Fruit fly (Drosophila melanogaster) whole organism, larva: ENCODE measurements around the gene eya.

Experiments used
- noc ChIP-seq: fragments of 200-800 bp; sonication (Bioruptor generic); optimal IDR thresholded peaks from 3 replicates; lab custom pipeline; 2019; ENCODE audit warnings: missing biosample characterization, mild to moderate bottlenecking, missing genetic modification characterization, moderate library complexity

Gene eya

DNA sequence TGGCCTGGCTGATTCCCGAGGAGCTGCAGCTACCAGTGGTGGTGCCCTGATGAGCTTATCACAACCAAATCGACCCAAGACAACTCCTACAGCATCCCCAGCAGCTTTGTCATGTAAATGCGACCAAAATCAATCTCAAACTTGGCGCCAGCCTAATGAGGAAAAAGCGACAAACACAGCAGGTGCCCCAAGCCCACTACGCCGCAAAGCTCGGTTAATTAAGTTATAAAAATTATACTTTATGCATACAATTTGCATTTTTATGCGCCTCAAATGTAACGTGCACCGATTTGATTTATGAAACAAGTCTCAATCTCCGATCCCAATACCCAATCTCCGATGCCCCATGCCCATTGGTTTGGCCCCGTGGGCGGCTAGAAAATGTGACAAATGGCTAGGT, 4.0 kb upstream of the eya start:
- TF ChIP-seq noc: no peak

DNA sequence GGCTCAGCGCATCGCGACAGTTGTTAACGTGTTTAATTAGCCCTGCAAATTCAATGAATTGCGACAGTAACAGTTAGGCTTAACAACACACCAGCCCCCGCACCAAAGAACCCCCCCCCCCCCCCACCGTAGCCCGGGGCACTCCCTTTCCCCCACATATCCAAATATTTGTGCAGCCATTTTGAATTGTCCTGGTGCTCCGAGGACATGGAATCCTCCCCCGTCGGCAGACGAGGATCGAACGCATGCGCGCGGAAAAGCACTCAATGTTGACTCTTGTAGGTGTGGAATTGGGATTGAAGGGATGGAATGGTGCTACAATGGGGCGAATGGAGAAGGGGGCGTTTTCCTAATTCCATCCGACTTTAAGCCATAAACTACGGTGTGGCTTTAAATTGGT, 1.2 kb upstream of the eya start:
- no peak for TF ChIP-seq noc

DNA sequence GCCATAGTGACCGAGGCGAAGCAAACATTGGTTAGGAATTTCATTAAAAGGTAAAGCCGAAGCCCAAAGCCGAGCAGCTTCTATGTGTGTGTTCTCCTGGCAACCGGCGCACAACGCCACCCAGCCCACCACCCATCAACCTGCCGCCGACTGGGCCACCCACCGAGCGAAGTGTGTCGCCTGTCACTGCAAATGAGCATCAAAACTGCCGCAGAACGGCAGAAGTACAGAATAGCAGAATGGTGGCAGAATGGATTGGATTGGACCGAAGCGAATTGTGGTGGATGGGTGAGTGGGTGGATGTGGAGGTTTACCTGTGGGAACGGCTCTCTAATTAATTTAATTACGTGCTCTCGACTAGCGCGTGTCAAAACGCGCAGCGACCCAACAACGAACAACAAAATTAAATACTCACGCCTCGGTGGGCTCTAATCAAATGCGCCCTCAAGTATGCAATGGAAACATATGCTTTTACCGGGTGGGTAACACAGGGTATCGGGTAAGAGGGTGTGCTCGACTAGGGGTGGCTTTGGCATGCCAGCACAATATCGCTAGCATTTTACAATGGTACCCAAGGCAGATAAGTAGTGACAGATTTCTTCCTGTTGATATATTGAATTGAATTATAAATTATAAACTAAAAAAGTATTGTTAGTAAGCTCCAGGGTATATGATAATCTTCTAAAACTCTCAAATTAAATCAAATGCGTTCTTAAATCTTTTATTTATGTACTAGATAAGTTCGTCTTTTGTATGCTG, 7.0 kb downstream of the eya start:
- TF ChIP-seq noc: no peak

DNA sequence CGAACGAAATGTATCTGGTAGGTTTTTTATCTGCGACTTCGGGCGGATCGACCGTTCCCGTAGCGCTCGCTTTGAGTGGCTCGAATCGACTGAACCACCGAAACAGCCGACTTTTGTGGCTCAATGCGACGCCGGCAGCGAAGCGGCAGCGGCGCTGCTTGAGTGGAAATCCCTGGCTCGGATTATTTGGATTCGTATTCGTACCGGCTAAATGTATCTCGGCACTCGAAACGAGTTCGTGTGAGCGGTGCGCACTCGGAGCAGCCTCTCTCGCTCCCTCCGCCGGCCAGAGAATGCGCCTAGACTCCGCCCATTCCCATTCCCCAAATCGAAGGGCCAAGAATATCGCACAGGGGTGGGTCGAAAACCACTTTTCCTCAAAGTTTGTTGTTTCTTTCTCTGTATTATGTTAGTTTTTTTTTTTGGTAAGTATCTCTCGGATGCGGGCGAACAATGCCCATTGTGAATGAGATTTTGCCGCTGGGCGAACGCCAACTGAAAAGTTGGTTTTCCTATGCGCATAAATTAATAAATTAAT, 10.7 kb downstream of the eya start:
- TF ChIP-seq noc: no peak

DNA sequence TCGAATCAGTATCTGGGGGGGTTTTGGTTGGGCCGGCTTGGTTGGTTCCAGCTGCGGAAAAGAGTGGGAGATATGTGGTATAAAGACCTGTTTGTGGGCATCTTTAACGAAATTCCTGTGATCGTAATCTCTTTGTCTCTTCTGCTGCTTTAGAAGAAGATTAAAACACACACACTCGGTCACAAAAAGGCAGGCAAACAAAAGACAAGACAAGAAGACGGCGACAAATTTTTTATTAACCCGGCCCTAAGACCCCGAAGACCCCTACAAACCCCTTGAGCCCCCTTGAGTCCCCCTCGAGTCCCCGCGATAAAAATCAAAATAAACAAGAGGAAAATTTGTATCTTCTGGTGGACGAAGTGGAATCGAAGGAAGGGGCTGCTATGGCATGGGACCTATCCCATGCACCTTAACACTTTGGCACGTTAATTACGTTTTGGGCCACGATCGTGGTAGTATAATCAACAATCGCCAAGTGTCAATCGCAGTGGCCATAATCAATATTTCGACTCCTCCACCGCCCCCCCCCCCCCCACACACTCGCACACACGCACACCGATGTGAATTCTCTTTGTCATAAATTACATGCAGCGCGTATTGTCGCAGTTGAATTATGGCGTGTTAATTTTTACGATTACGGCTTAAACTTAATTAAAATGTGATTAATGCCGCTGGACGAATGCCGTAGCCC, 12.5 kb downstream of the eya start:
- TF ChIP-seq noc: no peak

DNA sequence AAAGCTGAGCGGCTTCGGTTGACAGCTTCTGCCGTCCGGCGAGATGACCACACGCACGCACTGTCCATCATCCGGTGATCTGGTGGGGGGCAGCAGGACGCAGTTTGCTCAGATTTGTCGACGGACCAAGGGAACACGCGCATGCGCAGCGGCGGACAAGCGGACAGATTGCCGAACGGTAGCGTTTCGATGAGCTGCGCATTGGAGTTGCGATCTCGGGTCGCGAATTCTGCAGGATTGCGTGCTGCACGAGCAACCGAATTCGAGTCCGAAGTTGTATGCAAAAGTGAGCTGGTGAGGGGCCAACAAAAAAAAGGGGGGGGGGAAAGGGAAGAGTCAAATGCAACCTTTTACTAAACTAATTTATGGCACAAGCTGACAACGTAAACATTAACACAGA, 13.1 kb downstream of the eya start:
- no peak for TF ChIP-seq noc

DNA sequence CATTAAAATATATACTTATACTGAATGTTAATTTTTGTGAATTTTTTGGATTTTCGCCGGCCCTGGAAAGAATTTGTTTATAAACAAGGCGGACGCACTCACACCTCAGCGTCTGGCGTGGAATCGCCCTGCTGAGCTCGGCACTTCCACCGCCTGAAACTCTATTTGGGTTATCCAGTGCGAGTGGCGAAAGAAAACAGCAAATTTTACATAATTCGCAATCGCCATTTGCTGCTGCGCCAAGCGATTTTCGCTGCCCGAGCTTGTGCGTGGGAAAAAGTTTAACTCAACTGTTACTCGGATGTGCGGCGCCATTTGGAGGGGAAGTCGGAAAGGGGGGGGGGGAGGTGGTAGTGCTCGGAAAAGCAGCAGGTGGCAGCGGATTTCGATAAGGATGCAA, 13.8 kb downstream of the eya start:
- no peak for TF ChIP-seq noc

DNA sequence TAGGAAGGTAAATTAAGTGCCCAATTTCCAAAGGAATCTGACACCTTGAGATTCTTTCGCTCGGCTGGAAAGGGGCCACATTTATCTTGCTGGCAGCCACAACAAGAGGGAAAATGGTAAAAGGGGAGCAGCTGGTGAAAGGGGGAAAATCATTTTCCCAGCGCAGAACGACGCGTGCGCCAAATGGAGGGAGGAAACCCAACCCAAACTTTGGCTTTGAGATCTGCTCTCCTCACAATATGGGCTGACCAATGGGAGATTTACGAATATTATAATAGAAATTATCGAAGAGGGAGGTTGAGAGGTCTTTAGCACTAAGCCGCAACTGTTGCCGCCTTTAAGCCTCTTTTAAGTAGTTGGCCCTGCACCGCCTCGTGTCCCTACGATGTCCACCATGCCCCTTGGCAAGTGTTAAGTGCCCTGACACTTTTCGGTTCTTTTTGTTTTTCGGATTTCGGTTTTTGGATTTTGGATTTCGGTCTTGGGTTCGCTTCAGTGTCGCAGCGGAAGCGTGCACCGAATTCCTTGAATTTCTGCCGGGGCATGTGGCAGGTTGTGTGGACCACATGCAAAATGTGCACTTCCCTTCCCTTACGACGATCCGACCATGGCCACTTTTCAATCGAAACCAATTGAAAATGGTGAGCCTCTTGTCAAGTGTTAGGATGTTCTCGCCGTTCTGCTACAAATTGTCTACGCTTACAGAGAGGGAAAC, 14.6 kb downstream of the eya start:
- TF ChIP-seq noc: no peak

DNA sequence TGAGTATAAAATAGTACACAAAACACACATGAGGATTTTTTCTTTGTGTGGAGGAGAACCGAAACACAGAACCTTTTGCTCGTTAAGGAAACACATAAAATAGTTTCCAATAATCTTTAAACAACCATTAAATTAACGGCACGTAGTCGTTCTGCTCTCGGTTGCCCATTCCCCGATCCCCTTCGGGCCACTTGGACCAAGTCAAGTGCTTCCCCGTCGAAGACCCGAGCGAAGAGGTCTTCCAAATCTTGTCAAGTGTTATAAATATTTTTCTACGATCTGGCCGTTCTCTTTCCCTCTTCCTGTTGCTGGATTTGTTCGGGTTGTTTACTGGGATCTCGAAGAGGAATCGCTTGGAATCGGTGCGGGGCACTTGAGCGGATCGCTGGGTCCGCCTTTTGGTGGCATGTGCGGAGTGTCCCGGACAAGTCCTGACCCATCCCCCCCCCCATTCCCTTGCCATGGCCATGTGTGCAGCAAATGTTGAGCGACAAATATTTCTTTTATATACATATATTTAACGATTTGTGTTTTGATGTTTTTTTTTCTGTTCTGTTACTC, 15.7 kb downstream of the eya start:
- TF ChIP-seq noc: no peak

DNA sequence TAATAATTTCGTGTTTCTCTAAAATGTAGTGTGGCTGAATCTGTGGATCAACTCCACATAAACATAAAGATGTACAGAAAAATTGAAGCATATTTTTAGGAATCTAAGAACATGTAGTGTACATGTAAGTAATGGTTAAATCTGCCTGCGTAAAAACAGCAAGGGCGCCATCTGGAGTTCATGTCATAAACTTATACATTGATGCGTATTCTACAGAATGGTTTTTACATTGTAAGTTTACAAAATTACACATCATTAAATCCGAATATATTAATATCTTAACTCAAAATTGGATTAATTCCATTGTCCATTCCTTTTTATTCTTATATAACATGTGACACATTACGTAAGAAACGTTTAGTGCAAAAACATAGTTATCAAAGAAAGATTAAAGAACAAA, 19.8 kb downstream of the eya start:
- TF ChIP-seq noc: no peak

DNA sequence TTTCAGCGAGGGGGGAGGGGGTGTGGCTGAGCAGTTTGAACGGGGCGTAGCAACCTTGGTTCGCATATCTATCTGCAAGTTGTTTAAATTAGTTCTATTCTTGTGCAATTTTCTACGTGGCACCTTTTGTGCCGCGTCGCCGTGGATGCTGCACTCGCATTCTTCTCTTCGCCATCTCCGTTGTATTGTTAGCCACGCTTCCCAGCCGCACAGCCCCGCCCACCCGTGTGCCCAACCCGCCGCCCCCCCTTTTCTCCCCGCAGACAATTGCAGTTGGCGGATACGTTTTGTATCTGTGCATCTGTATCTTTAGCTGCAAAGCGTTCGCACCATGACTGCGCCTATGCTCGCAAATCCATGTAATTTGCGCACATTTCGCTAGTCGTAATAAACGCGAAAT, 32.8 kb downstream of the eya start:
- TF ChIP-seq noc: no peak

DNA sequence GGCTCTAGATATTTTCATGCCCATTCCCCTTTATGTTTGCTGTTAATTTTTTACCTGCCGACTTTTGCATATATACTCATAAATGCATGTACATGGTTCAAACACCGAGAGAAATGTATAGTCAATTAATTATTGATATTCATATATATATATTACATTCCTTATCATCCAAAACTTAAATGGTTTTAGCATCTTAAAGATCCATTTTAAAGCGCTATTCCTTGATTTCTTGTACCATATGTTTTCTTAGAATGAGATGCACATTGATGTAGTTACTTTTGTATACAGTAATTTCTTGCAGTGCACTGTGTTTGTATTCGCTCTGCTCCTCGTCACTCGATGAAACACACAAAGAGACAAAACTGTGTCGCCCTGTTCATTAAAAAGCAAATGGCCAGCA, 38.1 kb downstream of the eya start:
- TF ChIP-seq noc: no peak

DNA sequence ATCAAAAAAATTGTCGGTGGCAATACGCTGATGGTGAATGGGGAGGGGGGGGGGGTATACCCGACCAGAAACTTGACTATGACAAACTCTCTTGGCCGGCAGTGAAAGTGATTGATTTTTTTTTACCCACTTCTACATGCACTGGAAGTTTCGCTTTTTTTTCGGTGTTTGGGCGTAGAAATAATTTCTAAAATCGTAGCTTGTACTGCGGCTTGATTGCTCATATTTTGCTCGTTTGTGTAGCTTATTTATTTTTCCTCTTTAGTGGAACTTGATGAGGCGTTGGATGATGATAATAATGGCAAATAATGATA, 43.1 kb downstream of the eya start:
- no peak for TF ChIP-seq noc

DNA sequence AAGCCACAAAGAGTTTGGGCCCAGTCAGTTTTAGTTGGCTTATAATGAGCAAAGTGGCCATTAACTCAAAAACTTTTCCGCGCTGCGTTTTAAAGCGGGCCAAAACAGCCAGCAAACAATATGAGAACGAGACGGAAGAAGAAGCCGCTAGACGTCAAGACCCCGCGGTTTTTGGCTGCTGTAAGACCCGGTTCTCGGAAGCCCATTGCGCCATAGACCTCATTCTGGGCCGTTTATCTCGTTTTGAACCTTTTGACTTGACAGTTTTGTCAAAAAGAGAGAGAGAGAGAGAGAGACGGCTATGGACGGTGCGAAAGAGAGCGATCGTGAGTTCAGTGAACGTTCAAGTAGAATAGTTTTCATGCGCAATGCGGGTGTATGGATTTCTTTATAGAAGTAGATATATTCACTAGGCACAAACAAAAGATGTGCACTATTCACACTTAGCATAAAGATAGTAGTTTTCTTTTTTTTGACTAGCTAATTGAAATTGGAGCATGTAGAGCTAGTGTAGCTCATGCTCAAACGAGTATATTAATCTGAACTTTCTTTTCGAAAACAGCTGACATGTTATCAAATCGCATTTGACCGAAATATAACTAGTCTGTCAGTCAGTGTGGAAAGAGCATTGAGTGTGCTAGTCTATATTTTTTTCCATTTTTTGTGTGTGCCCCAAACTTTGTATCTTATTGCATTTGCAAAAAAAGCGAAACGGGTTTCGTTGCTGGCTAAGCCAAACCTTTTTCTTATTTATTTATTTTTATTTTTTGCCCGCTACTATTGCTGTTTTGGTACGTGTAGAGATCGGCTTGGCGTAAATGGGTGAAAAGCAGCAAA, 43.7 kb downstream of the eya start:
- no peak for TF ChIP-seq noc

DNA sequence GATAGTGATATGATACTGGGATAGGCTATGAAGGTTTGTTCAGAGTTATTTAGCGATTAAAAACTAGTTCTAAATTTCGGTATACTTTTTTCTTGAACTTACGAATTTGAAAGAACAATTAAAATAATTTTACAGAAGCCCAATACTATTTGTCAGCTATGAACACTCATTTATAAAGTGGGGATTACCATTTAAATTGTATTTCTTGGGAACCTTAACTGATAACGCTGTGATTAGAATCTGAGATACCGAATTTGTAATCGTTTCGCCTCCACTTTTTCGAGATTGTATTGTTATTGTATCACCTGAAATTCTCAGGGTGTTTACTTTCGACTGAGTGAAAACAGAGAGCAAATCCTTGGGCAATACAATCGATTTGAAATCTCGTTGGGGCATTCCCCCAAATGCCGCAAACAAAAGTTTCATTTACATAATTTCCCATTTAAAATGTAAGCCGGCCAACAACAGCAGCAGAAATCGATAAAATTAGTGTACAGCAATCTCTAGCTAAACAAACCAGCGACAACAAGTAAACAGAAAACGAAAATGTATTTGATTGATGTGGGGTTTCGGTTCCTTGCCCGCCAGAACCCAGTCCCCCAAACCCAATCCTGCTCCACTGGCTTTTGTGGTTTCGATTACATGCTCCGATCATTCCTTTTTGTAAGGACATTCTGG, 46.0 kb downstream of the eya start:
- TF ChIP-seq noc: no peak

DNA sequence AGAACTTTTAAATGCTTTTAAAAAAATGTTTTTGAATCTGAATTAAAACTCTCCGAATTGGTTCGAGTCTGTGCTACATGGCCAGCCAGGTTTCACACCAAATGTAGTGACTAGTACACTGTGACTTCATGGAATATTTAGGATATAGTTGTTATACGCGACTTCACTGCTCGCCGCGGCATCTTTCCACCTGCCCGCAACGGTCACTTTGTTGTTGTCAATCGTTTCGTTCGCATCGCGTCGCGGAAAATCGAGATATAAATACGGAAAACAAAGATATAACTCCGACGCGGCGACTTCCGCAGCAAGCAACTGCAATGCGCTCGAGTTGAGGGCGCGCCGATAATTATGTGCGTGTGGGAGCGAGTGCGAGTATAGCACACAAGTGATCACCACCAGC, 48.3 kb downstream of the eya start, which contains the start of gene CG31637:
TSS of gene CG31637 (plus strand) at position 200 of the 400 bp plus-strand sequence.
- TF ChIP-seq noc: no peak
